Fruit fly (Drosophila melanogaster): ENCODE measurements around the gene ClC-c.
A peak's percentile ranks its signal among the peaks of the same experiment; 100 is the strongest.

Gene ClC-c

dm6 chr3L:16132067-16132418 is 41.8 kb downstream of the ClC-c start:
- TF ChIP-seq N (GFP tag; optimal IDR thresholded peaks at IDR 0.05), result no peak
- TF ChIP-seq Myc (optimal IDR thresholded peaks at IDR 0.05), result no peak
- TF ChIP-seq Dfd (GFP tag; optimal IDR thresholded peaks at IDR 0.05), result no peak
- no peak for TF ChIP-seq Hr83 (GFP tag; optimal IDR thresholded peaks at IDR 0.05; ENCODE audit: poor library complexity, severe bottlenecking)
- no peak for TF ChIP-seq Dif (GFP tag; optimal IDR thresholded peaks at IDR 0.05; ENCODE audit: partially characterized antibody)
- no peak for TF ChIP-seq foxo (GFP tag; optimal IDR thresholded peaks at IDR 0.05)
- no peak for TF ChIP-seq sv (GFP tag; optimal IDR thresholded peaks at IDR 0.05)
- TF ChIP-seq br (GFP tag; optimal IDR thresholded peaks at IDR 0.05), result no peak
- TF ChIP-seq Vsx2 (GFP tag; optimal IDR thresholded peaks at IDR 0.05; ENCODE audit: partially characterized antibody), result no peak
- no peak for TF ChIP-seq sage (GFP tag; optimal IDR thresholded peaks at IDR 0.05)
- TF ChIP-seq Rel (GFP tag; optimal IDR thresholded peaks at IDR 0.05), result no peak
- no peak for TF ChIP-seq Rel (tag; optimal IDR thresholded peaks at IDR 0.05)
- no peak for TF ChIP-seq Mio (GFP tag; optimal IDR thresholded peaks at IDR 0.05)
- no peak for TF ChIP-seq h (GFP tag; optimal IDR thresholded peaks at IDR 0.05)
- no peak for TF ChIP-seq tai (GFP tag; optimal IDR thresholded peaks at IDR 0.05)
- no peak for TF ChIP-seq usp (GFP tag; optimal IDR thresholded peaks at IDR 0.05)
- TF ChIP-seq pan (optimal IDR thresholded peaks at IDR 0.05), result no peak
- no peak for TF ChIP-seq Abd-B (GFP tag; optimal IDR thresholded peaks at IDR 0.05)
- TF ChIP-seq Hr78 (GFP tag; optimal IDR thresholded peaks at IDR 0.05), result no peak
- TF ChIP-seq brk (GFP tag; optimal IDR thresholded peaks at IDR 0.05), result no peak

dm6 chr3L:16136819-16137553 is 46.7 kb downstream of the ClC-c start:
- TF ChIP-seq lola (GFP tag; optimal IDR thresholded peaks at IDR 0.05) (no peak), Myc (optimal IDR thresholded peaks at IDR 0.05) (no peak), GATAd (GFP tag; optimal IDR thresholded peaks at IDR 0.05) (no peak), Sp1 (GFP tag; optimal IDR thresholded peaks at IDR 0.05) (no peak), Hr83 (GFP tag; optimal IDR thresholded peaks at IDR 0.05; ENCODE audit: poor library complexity, severe bottlenecking) (no peak), foxo (GFP tag; optimal IDR thresholded peaks at IDR 0.05) (no peak), N (GFP tag; optimal IDR thresholded peaks at IDR 0.05) (no peak), jim (GFP tag; optimal IDR thresholded peaks at IDR 0.05) (no peak), dmrt93B (GFP tag; optimal IDR thresholded peaks at IDR 0.05) (no peak), fru (GFP tag; optimal IDR thresholded peaks at IDR 0.05) (no peak), Hnf4 (GFP tag; optimal IDR thresholded peaks at IDR 0.05) (no peak), CG9705 (GFP tag; optimal IDR thresholded peaks at IDR 0.05) (no peak)

- TF ChIP-seq Myc (optimal IDR thresholded peaks at IDR 0.05) (no peak), Vsx2 (GFP tag; optimal IDR thresholded peaks at IDR 0.05; ENCODE audit: partially characterized antibody) (no peak), foxo (GFP tag; optimal IDR thresholded peaks at IDR 0.05) (no peak), sage (GFP tag; optimal IDR thresholded peaks at IDR 0.05) (no peak), psq (GFP tag; optimal IDR thresholded peaks at IDR 0.05) (no peak), HLH106 (tag; optimal IDR thresholded peaks at IDR 0.05) (no peak), rgr (GFP tag; optimal IDR thresholded peaks at IDR 0.05) (no peak), dmrt93B (GFP tag; optimal IDR thresholded peaks at IDR 0.05) (no peak), pan (optimal IDR thresholded peaks at IDR 0.05) (no peak), h (GFP tag; optimal IDR thresholded peaks at IDR 0.05) (no peak), CG9705 (GFP tag; optimal IDR thresholded peaks at IDR 0.05) (no peak), N (GFP tag; optimal IDR thresholded peaks at IDR 0.05) (no peak)
Observed at dm6 chr3L:16137779-16138178, 47.5 kb downstream of the ClC-c start, which contains the start of gene CG5157. CG5157 (minus strand) TSS chr3L:16137879.

dm6 chr3L:16139131-16139530 is 48.9 kb downstream of the ClC-c start:
- TF ChIP-seq Dif (GFP tag; optimal IDR thresholded peaks at IDR 0.05; ENCODE audit: partially characterized antibody) (peak; percentile 34), brk (GFP tag; optimal IDR thresholded peaks at IDR 0.05) (peak; percentile 38), Myc (optimal IDR thresholded peaks at IDR 0.05) (no peak), jim (GFP tag; optimal IDR thresholded peaks at IDR 0.05) (no peak), Sp1 (GFP tag; optimal IDR thresholded peaks at IDR 0.05) (no peak), dsf (GFP tag; optimal IDR thresholded peaks at IDR 0.05; ENCODE audit: borderline replicate concordance) (no peak)

dm6 chr3L:16141556-16141955 is 51.3 kb downstream of the ClC-c start:
- TF ChIP-seq HLH106 (tag; optimal IDR thresholded peaks at IDR 0.05) (no peak), Dfd (GFP tag; optimal IDR thresholded peaks at IDR 0.05) (peak; percentile 93)
